Fruit fly (Drosophila melanogaster): ENCODE measurements around the gene bves.

DNA sequence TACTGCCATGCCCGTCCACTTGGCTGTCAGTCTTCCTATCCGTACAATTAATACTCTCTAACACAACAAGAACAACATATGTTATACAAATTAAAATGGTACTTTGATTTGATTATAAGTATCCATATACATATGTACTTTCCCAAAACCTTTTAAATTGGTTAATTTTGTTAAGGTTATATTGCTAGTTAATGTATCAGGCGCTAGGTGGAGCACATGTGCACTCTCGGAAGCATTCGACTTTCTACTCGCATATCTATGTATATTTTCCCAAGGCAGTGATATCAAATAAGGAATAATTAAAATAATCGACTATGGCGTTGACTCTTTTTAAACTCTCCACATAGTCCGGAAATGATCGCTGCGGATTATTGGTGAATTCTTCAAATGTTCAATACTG lies 36.2 kb upstream of the bves start:
- TF ChIP-seq CG11617 (GFP tag; optimal IDR thresholded peaks at IDR 0.05) = no peak
- TF ChIP-seq CG7045 (GFP tag; optimal IDR thresholded peaks at IDR 0.05) = no peak
- no peak for TF ChIP-seq CG12768 (GFP tag; optimal IDR thresholded peaks at IDR 0.05)
- no peak for TF ChIP-seq CG5204 (GFP tag; optimal IDR thresholded peaks at IDR 0.05)
- TF ChIP-seq CG7101 (tag; optimal IDR thresholded peaks at IDR 0.05) = no peak
- TF ChIP-seq CG14711 (tag; optimal IDR thresholded peaks at IDR 0.05) = no peak

Measured in whole organism, adult.